Worm (Caenorhabditis elegans): Measurements from ENCODE around the gene lgc-42.

lgc-42 gene

DNA sequence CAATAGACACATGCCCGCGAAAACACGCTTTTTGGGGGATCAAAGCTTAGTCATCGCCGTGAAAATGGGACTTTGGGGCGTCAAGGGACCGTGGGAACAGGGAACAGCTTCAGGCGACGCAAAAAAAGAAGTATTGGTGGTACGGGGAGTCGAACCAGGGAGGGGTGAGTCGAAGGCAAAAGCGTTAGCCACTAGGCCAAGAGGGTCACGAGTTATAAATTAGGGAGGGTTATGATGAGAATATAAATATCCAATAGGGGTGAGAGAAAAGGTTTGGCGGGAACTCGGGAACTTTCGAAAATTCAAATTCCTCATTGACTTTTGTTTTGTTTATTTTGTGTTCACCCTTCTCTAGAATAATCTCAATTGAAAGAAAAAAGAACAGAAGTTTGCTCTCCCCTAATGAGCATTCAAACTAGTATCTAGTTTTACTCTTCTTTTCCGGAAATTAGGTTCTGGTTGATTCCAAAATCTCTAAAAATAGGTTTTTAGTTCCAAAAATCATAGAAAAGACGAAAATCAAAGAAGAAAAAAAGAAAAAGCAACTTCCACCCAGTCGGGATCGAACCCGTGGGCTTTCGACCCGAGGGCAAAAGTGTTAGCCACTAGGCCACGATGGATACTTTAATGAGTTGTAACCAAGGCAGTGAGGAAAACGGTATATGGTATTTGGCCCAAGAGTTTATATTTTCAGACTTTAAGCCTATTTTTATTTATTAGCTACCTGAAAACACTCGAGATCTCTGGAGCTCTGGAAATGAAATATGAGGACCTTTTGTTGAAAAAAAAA is 33.3 kb downstream of the lgc-42 start (continued):
- TF ChIP-seq madf-10 (tag; optimal IDR thresholded peaks at IDR 0.05): peak; percentile 6
- no peak for TF ChIP-seq atf-7 (tag; optimal IDR thresholded peaks at IDR 0.05)
- TF ChIP-seq gei-17 (GFP tag; optimal IDR thresholded peaks at IDR 0.05): no peak
- TF ChIP-seq Y56A3A.18 (GFP tag; IDR thresholded peaks at IDR 0.05): no peak
- no peak for TF ChIP-seq mel-28 (tag; optimal IDR thresholded peaks at IDR 0.05; ENCODE audit: borderline replicate concordance)
- no peak for TF ChIP-seq hrde-1 (tag; optimal IDR thresholded peaks at IDR 0.05; ENCODE audit: borderline replicate concordance)
- TF ChIP-seq dpff-1 (tag; optimal IDR thresholded peaks at IDR 0.05): no peak
- TF ChIP-seq snpc-1.3 (tag; optimal IDR thresholded peaks at IDR 0.05; ENCODE audit: insufficient read depth): peak; percentile 77
- TF ChIP-seq snpc-3.4 (tag; optimal IDR thresholded peaks at IDR 0.05): peak; percentile 42
- no peak for TF ChIP-seq egrh-3 (GFP tag; IDR thresholded peaks at IDR 0.05)
- TF ChIP-seq let-607 (tag; optimal IDR thresholded peaks at IDR 0.05): no peak
- peak; percentile 44 for TF ChIP-seq efl-1 (GFP tag; optimal IDR thresholded peaks at IDR 0.05)
- TF ChIP-seq ama-1 (optimal IDR thresholded peaks at IDR 0.05): no peak
- TF ChIP-seq ama-1 (GFP tag; optimal IDR thresholded peaks at IDR 0.05): peak; percentile 79 to 82
- TF ChIP-seq dox-1 (GFP tag; IDR thresholded peaks at IDR 0.05): no peak
- no peak for TF ChIP-seq F22D6.2 (tag; optimal IDR thresholded peaks at IDR 0.05)
- TF ChIP-seq madf-8 (GFP tag; conservative IDR thresholded peaks at IDR 0.05): no peak
- TF ChIP-seq bed-2 (GFP tag; IDR thresholded peaks at IDR 0.05): no peak
- TF ChIP-seq hsf-1 (GFP tag; IDR thresholded peaks at IDR 0.05): no peak
- no peak for TF ChIP-seq zfh-2 (GFP tag; conservative IDR thresholded peaks at IDR 0.05)
- TF ChIP-seq pha-4 (tag; optimal IDR thresholded peaks at IDR 0.05): no peak
- no peak for TF ChIP-seq hlh-26 (GFP tag; conservative IDR thresholded peaks at IDR 0.05)
- no peak for TF ChIP-seq B0019.2 (GFP tag; conservative IDR thresholded peaks at IDR 0.05)
- no peak for TF ChIP-seq xnd-1 (tag; optimal IDR thresholded peaks at IDR 0.05)
- TF ChIP-seq chd-7 (tag; optimal IDR thresholded peaks at IDR 0.05): no peak
- 0 out of 2 replicates have a peak, but pooled peaks have one; percentile 63 for TF ChIP-seq cebp-2 (GFP tag; IDR thresholded peaks at IDR 0.05)
- no peak for TF ChIP-seq Y53G8AR.9 (GFP tag; conservative IDR thresholded peaks at IDR 0.05)
- no peak for TF ChIP-seq sdz-38 (tag; optimal IDR thresholded peaks at IDR 0.05)
- TF ChIP-seq B0336.3 (GFP tag; IDR thresholded peaks at IDR 0.05): no peak
- peak; percentile 66; the same call in 1 of the 2 replicates for TF ChIP-seq ztf-28 (GFP tag; IDR thresholded peaks at IDR 0.05)
- TF ChIP-seq him-1 (tag; optimal IDR thresholded peaks at IDR 0.05): peak; percentile 68
- TF ChIP-seq C06A6.2 (GFP tag; conservative IDR thresholded peaks at IDR 0.05): no peak
- peak in 1 of 2 experiments; percentile 37 for TF ChIP-seq rec-8 (tag; optimal IDR thresholded peaks at IDR 0.05)
- TF ChIP-seq T26A5.8 (tag; optimal IDR thresholded peaks at IDR 0.05): no peak
- peak; percentile 42 for TF ChIP-seq ztf-18 (tag; optimal IDR thresholded peaks at IDR 0.05)
- TF ChIP-seq fkh-3 (tag; optimal IDR thresholded peaks at IDR 0.05): no peak
- TF ChIP-seq sptf-2 (GFP tag; optimal IDR thresholded peaks at IDR 0.05): no peak
- peak; percentile 64 for TF ChIP-seq nhr-90 (tag; optimal IDR thresholded peaks at IDR 0.05)
- TF ChIP-seq attf-6 (GFP tag; IDR thresholded peaks at IDR 0.05): 0 out of 2 replicates have a peak, but pooled peaks have one; percentile 33
- no peak for TF ChIP-seq ztf-26 (tag; optimal IDR thresholded peaks at IDR 0.05)
- TF ChIP-seq ekl-4 (GFP tag; IDR thresholded peaks at IDR 0.05): no peak
- TF ChIP-seq akir-1 (GFP tag; optimal IDR thresholded peaks at IDR 0.05): no peak
- TF ChIP-seq nhr-120 (GFP tag; IDR thresholded peaks at IDR 0.05): no peak
- peak; percentile 36 for TF ChIP-seq ZK185.1 (tag; optimal IDR thresholded peaks at IDR 0.05; ENCODE audit: poor library complexity, severe bottlenecking)
- TF ChIP-seq F57C9.4 (tag; optimal IDR thresholded peaks at IDR 0.05): no peak
- peak; percentile 36 for TF ChIP-seq lsl-1 (GFP tag; optimal IDR thresholded peaks at IDR 0.05)
- no peak for TF ChIP-seq ztf-22 (GFP tag; optimal IDR thresholded peaks at IDR 0.05)
